Fruit fly (Drosophila melanogaster) whole organism, embryonic: ENCODE results near the gene CG32102.

Experiments used
- Awh ChIP-seq: fragments of 200-800 bp; sonication (Bioruptor generic); IDR thresholded peaks from 2 replicates; pipeline ENCODE4, ENCODE4 v1.3.6; 2022; ENCODE audit warnings: missing biosample characterization, missing genetic modification characterization
- Bdp1 ChIP-seq: fragments of 200-800 bp; sonication (Bioruptor generic); optimal IDR thresholded peaks from 3 replicates; lab custom pipeline; 2016; ENCODE audit warnings: missing biosample characterization, missing genetic modification characterization
- CG10321 ChIP-seq: fragments of 200-800 bp; sonication (Bioruptor generic); IDR thresholded peaks from 2 replicates; pipeline ENCODE4 v1.3.6; 2022; ENCODE audit warnings: missing biosample characterization, missing genetic modification characterization
- CG10654 ChIP-seq: fragments of 200-800 bp; sonication (Bioruptor generic); optimal IDR thresholded peaks from 2 replicates; lab custom pipeline; 2016; ENCODE audit warnings: missing biosample characterization, missing genetic modification characterization
- CG12236 ChIP-seq: fragments of 200-800 bp; sonication (Bioruptor generic); optimal IDR thresholded peaks from 2 replicates; lab custom pipeline; 2016; ENCODE audit warnings: missing biosample characterization, missing genetic modification characterization
- CG14965 ChIP-seq: fragments of 200-800 bp; sonication (Bioruptor generic); optimal IDR thresholded peaks from 2 replicates; lab custom pipeline; 2016; ENCODE audit warnings: missing biosample characterization, missing genetic modification characterization, borderline replicate concordance
- CG18011 ChIP-seq: fragments of 200-800 bp; sonication (Bioruptor generic); optimal IDR thresholded peaks from 2 replicates; lab custom pipeline; 2017; ENCODE audit warnings: missing biosample characterization, missing genetic modification characterization, mild to moderate bottlenecking, moderate library complexity, missing genotype
- CG2712 ChIP-seq: fragments of 200-800 bp; optimal IDR thresholded peaks from 3 replicates; lab custom pipeline; 2019; ENCODE audit warnings: missing biosample characterization, mild to moderate bottlenecking, missing genetic modification characterization, moderate library complexity
- CG30403 ChIP-seq: fragments of 200-800 bp; sonication (Bioruptor generic); optimal IDR thresholded peaks from 3 replicates; lab custom pipeline; 2016; ENCODE audit warnings: missing biosample characterization, missing genetic modification characterization
- CG5953 ChIP-seq: fragments of 200-800 bp; sonication (Bioruptor generic); IDR thresholded peaks from 2 replicates; pipeline ENCODE4 v1.3.6; 2022; ENCODE audit warnings: missing biosample characterization, missing genetic modification characterization
- CG9437 ChIP-seq: fragments of 200-800 bp; sonication (Bioruptor generic); optimal IDR thresholded peaks from 2 replicates; lab custom pipeline; 2018; ENCODE audit warnings: missing biosample characterization, mild to moderate bottlenecking, missing genetic modification characterization
- CkIIα-i1 ChIP-seq: fragments of 200-800 bp; sonication (Bioruptor generic); IDR thresholded peaks from 2 replicates; pipeline ENCODE4 v1.3.6; 2022; ENCODE audit warnings: missing biosample characterization, missing genetic modification characterization
- D19A ChIP-seq: fragments of 200-800 bp; optimal IDR thresholded peaks from 3 replicates; lab custom pipeline; 2019; ENCODE audit warnings: missing biosample characterization, mild to moderate bottlenecking, missing genetic modification characterization, moderate library complexity
- Dfd ChIP-seq, 2 experiments: fragments of >200 bp; optimal IDR thresholded peaks; 2 replicates each; lab custom pipeline; 2017; ENCODE audit warnings: missing biosample characterization in 2 of 2, missing genetic modification characterization in 2 of 2
- ERR ChIP-seq: fragments of 200-800 bp; sonication (Bioruptor generic); optimal IDR thresholded peaks from 2 replicates; lab custom pipeline; 2016; ENCODE audit warnings: missing biosample characterization, missing genetic modification characterization
- HHEX ChIP-seq: fragments of 200-800 bp; sonication (Bioruptor generic); optimal IDR thresholded peaks from 3 replicates; lab custom pipeline; 2017; ENCODE audit warnings: missing biosample characterization, mild to moderate bottlenecking, missing genetic modification characterization, missing genetic modification reagents
- HLH4C ChIP-seq: fragments of 200-800 bp; sonication (Bioruptor generic); IDR thresholded peaks from 3 replicates; pipeline ENCODE4 v1.3.6; 2022; ENCODE audit warnings: missing biosample characterization, missing genetic modification characterization; ENCODE audit not compliant: partially characterized antibody
- Hsf ChIP-seq: fragments of 200-800 bp; sonication (Bioruptor generic); optimal IDR thresholded peaks from 3 replicates; lab custom pipeline; 2016; ENCODE audit warnings: missing biosample characterization, missing genetic modification characterization
- Lim3 ChIP-seq: fragments of 200-800 bp; sonication (Bioruptor generic); IDR thresholded peaks from 2 replicates; pipeline ENCODE4 v1.3.6; 2022; ENCODE audit warnings: missing biosample characterization, missing genetic modification characterization
- Med ChIP-seq: fragments of 200-800 bp; sonication (Bioruptor generic); peaks from one replicate; lab custom pipeline; 2016; ENCODE audit warnings: missing biosample characterization, missing genetic modification characterization, mild to moderate bottlenecking, inconsistent platforms, moderate library complexity
- Myb ChIP-seq: fragments of 200-800 bp; sonication (Bioruptor generic); optimal IDR thresholded peaks from 2 replicates; lab custom pipeline; 2016; ENCODE audit warnings: missing biosample characterization, missing genetic modification characterization
- Opbp ChIP-seq: fragments of 200-800 bp; sonication (Bioruptor generic); IDR thresholded peaks from 3 replicates; pipeline ENCODE4 v1.3.6; 2022; ENCODE audit warnings: missing biosample characterization, missing genetic modification characterization; ENCODE audit not compliant: partially characterized antibody
- Spps ChIP-seq: fragments of 200-800 bp; sonication (Bioruptor generic); optimal IDR thresholded peaks from 2 replicates; lab custom pipeline; 2018; ENCODE audit warnings: missing biosample characterization, mild to moderate bottlenecking, missing genetic modification characterization
- TFAM ChIP-seq: fragments of 200-800 bp; sonication (Bioruptor generic); optimal IDR thresholded peaks from 2 replicates; lab custom pipeline; 2017; ENCODE audit warnings: missing biosample characterization, missing genetic modification characterization, inconsistent platforms
- Tbp ChIP-seq: fragments of >200 bp; optimal IDR thresholded peaks from 2 replicates; lab custom pipeline; 2018; ENCODE audit warnings: missing biosample characterization, missing genetic modification characterization
- Usf ChIP-seq: fragments of 200-800 bp; sonication (Bioruptor generic); optimal IDR thresholded peaks from 2 replicates; lab custom pipeline; 2017; ENCODE audit warnings: missing genotype, missing biosample characterization, missing genetic modification characterization
- Xrp1 ChIP-seq: fragments of 200-800 bp; sonication (Bioruptor generic); IDR thresholded peaks from 2 replicates; pipeline ENCODE4 v1.3.6; 2022; ENCODE audit warnings: missing biosample characterization, missing genetic modification characterization
- ac ChIP-seq: fragments of 200-800 bp; sonication (Bioruptor generic); optimal IDR thresholded peaks from 3 replicates; lab custom pipeline; 2017; ENCODE audit warnings: missing biosample characterization, mild to moderate bottlenecking, missing genetic modification characterization
- ara ChIP-seq: fragments of 200-800 bp; sonication (Bioruptor generic); IDR thresholded peaks from 2 replicates; pipeline ENCODE4 v1.3.6; 2022; ENCODE audit warnings: missing biosample characterization, missing genetic modification characterization
- bowl ChIP-seq: fragments of 200-800 bp; sonication (Bioruptor generic); IDR thresholded peaks from 2 replicates; pipeline ENCODE4 v1.3.6; 2022; ENCODE audit warnings: missing biosample characterization, missing genetic modification characterization
- cg ChIP-seq: fragments of 200-800 bp; sonication (Bioruptor generic); optimal IDR thresholded peaks from 3 replicates; lab custom pipeline; 2019; ENCODE audit warnings: missing biosample characterization, mild to moderate bottlenecking, missing genetic modification characterization, moderate library complexity
- chm ChIP-seq: fragments of 200-800 bp; sonication (Bioruptor generic); IDR thresholded peaks from 2 replicates; pipeline ENCODE4 v1.3.6; 2022; ENCODE audit warnings: missing biosample characterization, missing genetic modification characterization
- da ChIP-seq: fragments of 200-800 bp; sonication (Bioruptor generic); optimal IDR thresholded peaks from 2 replicates; lab custom pipeline; 2016; ENCODE audit warnings: missing biosample characterization, missing genetic modification characterization
- disco-r ChIP-seq: fragments of 200-800 bp; sonication (Bioruptor generic); optimal IDR thresholded peaks from 2 replicates; lab custom pipeline; 2016; ENCODE audit warnings: missing biosample characterization, missing genetic modification characterization
- en ChIP-seq: fragments of 200-800 bp; sonication (Bioruptor generic); optimal IDR thresholded peaks from 2 replicates; lab custom pipeline; 2016; ENCODE audit warnings: missing biosample characterization, missing genetic modification characterization
- insv ChIP-seq, 2 experiments: fragments of 200-800 bp; sonication (Bioruptor generic); optimal IDR thresholded peaks; 3 replicates each; lab custom pipeline; 2016 to 2018; ENCODE audit warnings: missing biosample characterization in 2 of 2, missing genetic modification characterization in 2 of 2
- inv ChIP-seq: fragments of 200-800 bp; sonication (Bioruptor generic); IDR thresholded peaks from 2 replicates; pipeline ENCODE4 v1.3.6; 2022; ENCODE audit warnings: missing biosample characterization, missing genetic modification characterization; ENCODE audit not compliant: partially characterized antibody
- klu ChIP-seq: fragments of 200-800 bp; sonication (Bioruptor generic); IDR thresholded peaks from 2 replicates; pipeline ENCODE4 v1.3.6; 2022; ENCODE audit warnings: missing biosample characterization, missing genetic modification characterization
- knrl ChIP-seq: fragments of 200-800 bp; sonication (Bioruptor generic); IDR thresholded peaks from 3 replicates; pipeline ENCODE4 v1.3.6; 2022; ENCODE audit warnings: missing biosample characterization, missing genetic modification characterization; ENCODE audit not compliant: partially characterized antibody
- lov ChIP-seq, 2 experiments: fragments of 200-800 bp in 1 of 2; fragments of >200 bp in 1 of 2; sonication (Bioruptor generic) in 1 of 2; IDR thresholded peaks in 1 of 2; optimal IDR thresholded peaks in 1 of 2; 2 replicates in 1 of 2; 3 replicates in 1 of 2; pipeline versions ENCODE4 v1.3.6 to Lab custom; 2017 to 2022; ENCODE audit warnings: missing biosample characterization in 1 of 2, missing genetic modification characterization in 1 of 2
- mam ChIP-seq: fragments of 200-800 bp; sonication (Bioruptor generic); optimal IDR thresholded peaks from 3 replicates; lab custom pipeline; 2016; ENCODE audit warnings: missing biosample characterization, missing genetic modification characterization
- oc ChIP-seq: fragments of 200-800 bp; sonication (Bioruptor generic); optimal IDR thresholded peaks from 2 replicates; lab custom pipeline; 2018; ENCODE audit warnings: missing biosample characterization, mild to moderate bottlenecking, missing genetic modification characterization, moderate library complexity
- psq ChIP-seq: fragments of 200-800 bp; sonication (Bioruptor generic); optimal IDR thresholded peaks from 2 replicates; lab custom pipeline; 2017; ENCODE audit warnings: missing biosample characterization, missing genetic modification characterization
- salm ChIP-seq: fragments of 200-800 bp; sonication (Bioruptor generic); optimal IDR thresholded peaks from 2 replicates; lab custom pipeline; 2018; ENCODE audit warnings: missing biosample characterization, mild to moderate bottlenecking, missing genetic modification characterization
- sim ChIP-seq: fragments of 200-800 bp; sonication (Bioruptor generic); IDR thresholded peaks from 2 replicates; pipeline ENCODE4 v1.3.6; 2022; ENCODE audit warnings: missing biosample characterization, missing genetic modification characterization
- sima ChIP-seq: fragments of 200-800 bp; sonication (Bioruptor generic); optimal IDR thresholded peaks from 2 replicates; lab custom pipeline; 2016; ENCODE audit warnings: missing biosample characterization, missing genetic modification characterization
- slbo ChIP-seq: fragments of 200-800 bp; sonication (Bioruptor generic); IDR thresholded peaks from 2 replicates; pipeline ENCODE4 v1.3.6; 2022; ENCODE audit warnings: missing biosample characterization, missing genetic modification characterization
- tgo ChIP-seq: fragments of 200-800 bp; sonication (Bioruptor generic); IDR thresholded peaks from 3 replicates; pipeline ENCODE4 v1.3.6; 2022; ENCODE audit warnings: missing biosample characterization, missing genetic modification characterization
- trem ChIP-seq: fragments of 200-800 bp; optimal IDR thresholded peaks from 3 replicates; lab custom pipeline; 2019; ENCODE audit warnings: missing biosample characterization, mild to moderate bottlenecking, missing genetic modification characterization, moderate library complexity
- ttk ChIP-seq: fragments of 200-800 bp; sonication (Bioruptor generic); IDR thresholded peaks from 2 replicates; pipeline ENCODE4 v2.1.2; 2022; ENCODE audit warnings: missing biosample characterization, missing genetic modification characterization
- zf30C ChIP-seq: fragments of 200-800 bp; sonication (Bioruptor generic); optimal IDR thresholded peaks from 3 replicates; lab custom pipeline; 2018; ENCODE audit warnings: missing biosample characterization, mild to moderate bottlenecking, missing genetic modification characterization
- zfh2 ChIP-seq: fragments of 200-800 bp; sonication (Bioruptor generic); optimal IDR thresholded peaks from 2 replicates; lab custom pipeline; 2016; ENCODE audit warnings: missing biosample characterization, missing genetic modification characterization

CG32102 gene

DNA sequence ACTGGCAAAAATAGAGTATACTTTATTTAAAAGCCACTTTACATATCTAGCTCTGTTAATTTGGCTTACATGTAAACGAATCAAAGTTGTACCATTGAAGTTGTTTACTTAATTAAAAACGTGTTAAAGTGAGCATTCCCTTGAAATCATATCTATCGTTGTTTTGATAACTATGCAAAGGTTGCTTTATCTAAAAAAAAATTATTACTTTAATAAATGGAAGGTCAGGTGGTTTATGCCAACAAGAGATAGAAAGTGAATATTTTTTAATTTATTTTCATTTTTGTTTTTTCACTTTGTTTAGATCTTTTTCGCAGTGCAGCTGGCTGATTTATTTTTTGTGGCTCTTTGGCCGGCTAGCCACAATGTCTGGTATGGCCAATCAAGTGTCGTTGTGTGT lies 13.3 kb upstream of the CG32102 start (continued):
- TF ChIP-seq HLH4C (GFP tag; lab: Robert Waterston, UW) (no peak), Hsf (GFP tag; lab: Kevin White, UChicago) (peak; percentile 62), ERR (GFP tag; lab: Kevin White, UChicago) (no peak), psq (GFP tag; lab: Kevin White, UChicago) (peak; percentile 3), zfh2 (no peak), CG30403 (GFP tag; lab: Kevin White, UChicago) (peak; percentile 82), CG18011 (peak; percentile 7), Dfd (GFP tag; optimal IDR thresholded peaks at IDR 0.05; lab: Kevin White, UChicago) (peak in 1 of 2 experiments; percentile 1), CG14965 (GFP tag; lab: Kevin White, UChicago) (no peak), knrl (GFP tag; lab: Robert Waterston, UW) (no peak), oc (tag; lab: Kevin White, UChicago) (peak; percentile 37), ttk (GFP tag; lab: Robert Waterston, UW) (peak; percentile 59), TFAM (GFP tag; lab: Kevin White, UChicago) (no peak), inv (no peak), CG9437 (GFP tag; lab: Kevin White, UChicago) (peak; percentile 78), Bdp1 (GFP tag; lab: Kevin White, UChicago) (peak; percentile 40), Tbp (GFP tag; lab: Kevin White, UChicago) (no peak), Opbp (GFP tag; lab: Robert Waterston, UW) (no peak), disco-r (no peak), sima (GFP tag; lab: Kevin White, UChicago) (no peak), chm (GFP tag; lab: Robert Waterston, UW) (no peak), cg (GFP tag; lab: Kevin White, UChicago) (no peak), CG5953 (GFP tag; lab: Robert Waterston, UW) (no peak), D19A (peak; percentile 77), CG10321 (no peak), ac (GFP tag; lab: Kevin White, UChicago) (no peak), Usf (GFP tag; lab: Kevin White, UChicago) (no peak), tgo (GFP tag; lab: Robert Waterston, UW) (peak; percentile 80), CkIIα-i1 (GFP tag; lab: Robert Waterston, UW) (no peak), CG2712 (peak; percentile 86), da (GFP tag; lab: Kevin White, UChicago) (peak; percentile 15), Myb (GFP tag; lab: Kevin White, UChicago) (no peak), Med (GFP tag; lab: Kevin White, UChicago) (peak; percentile 79), klu (GFP tag; lab: Robert Waterston, UW) (peak; percentile 61; the same call in 1 of the 2 replicates), sim (GFP tag; lab: Robert Waterston, UW) (peak; percentile 32; the same call in 1 of the 2 replicates), zf30C (GFP tag; lab: Kevin White, UChicago) (no peak), Awh (no peak), insv (GFP tag; optimal IDR thresholded peaks at IDR 0.05; lab: Kevin White, UChicago) (no peak), slbo (GFP tag; lab: Robert Waterston, UW) (peak; percentile 68), en (GFP tag; lab: Kevin White, UChicago) (no peak), CG12236 (peak; percentile 48), mam (peak; percentile 45), HHEX (GFP tag; lab: Kevin White, UChicago) (peak; percentile 72), lov (optimal IDR thresholded peaks at IDR 0.05; lab: Kevin White, UChicago) (no peak), lov (GFP tag; IDR thresholded peaks at IDR 0.05; lab: Robert Waterston, UW) (no peak), trem (tag; lab: Kevin White, UChicago) (peak; percentile 50), Xrp1 (GFP tag; lab: Robert Waterston, UW) (peak; percentile 80), Spps (tag; lab: Kevin White, UChicago) (no peak), bowl (GFP tag; lab: Robert Waterston, UW) (no peak), ara (GFP tag; lab: Robert Waterston, UW) (peak; percentile 41; the same call in 1 of the 2 replicates), salm (tag; lab: Kevin White, UChicago) (peak; percentile 36), Lim3 (GFP tag; lab: Robert Waterston, UW) (0 out of 2 replicates have a peak, but pooled peaks have one; percentile 14), CG10654 (GFP tag; lab: Kevin White, UChicago) (peak; percentile 48)
